Worm (Caenorhabditis elegans): Measurements from ENCODE around the gene sra-32.

ce11 chrII:4518300-4518907 lies 13.4 kb downstream of the sra-32 start, which contains the start of gene hlh-1:
- TF ChIP-seq nhr-77 (tag; optimal IDR thresholded peaks at IDR 0.05) (no peak), egl-27 (tag; optimal IDR thresholded peaks at IDR 0.05) (no peak), lin-11 (tag; optimal IDR thresholded peaks at IDR 0.05) (no peak), aly-2 (tag; optimal IDR thresholded peaks at IDR 0.05) (no peak), ZK546.5 (tag; optimal IDR thresholded peaks at IDR 0.05) (no peak), elt-3 (tag; optimal IDR thresholded peaks at IDR 0.05) (no peak), R02D3.7 (tag; optimal IDR thresholded peaks at IDR 0.05) (no peak), ztf-11 (tag; optimal IDR thresholded peaks at IDR 0.05) (no peak), nhr-25 (tag; optimal IDR thresholded peaks at IDR 0.05) (no peak), zag-1 (tag; optimal IDR thresholded peaks at IDR 0.05) (no peak), C34F6.9 (tag; optimal IDR thresholded peaks at IDR 0.05) (peak; percentile 0), lsy-2 (tag; optimal IDR thresholded peaks at IDR 0.05) (peak; percentile 16 to 83), F13H6.1 (tag; optimal IDR thresholded peaks at IDR 0.05) (peak; percentile 71), ceh-82 (tag; optimal IDR thresholded peaks at IDR 0.05) (no peak)
